Fruit fly (Drosophila melanogaster) whole organism, embryonic: Measurements from ENCODE around the gene saturn.
A peak's percentile ranks its signal among the peaks of the same experiment; 100 is the strongest.

Experiments used
- CG10321 ChIP-seq: fragments of 200-800 bp; sonication (Bioruptor generic); IDR thresholded peaks from 2 replicates; pipeline ENCODE4 v1.3.6; 2022; ENCODE audit warnings: missing biosample characterization, missing genetic modification characterization
- CG10366 ChIP-seq: fragments of 200-800 bp; sonication (Bioruptor generic); IDR thresholded peaks from 2 replicates; pipeline ENCODE4 v1.3.6; 2022; ENCODE audit warnings: missing biosample characterization, missing genetic modification characterization
- CG11696 ChIP-seq: fragments of 200-800 bp; sonication (Bioruptor generic); IDR thresholded peaks from 2 replicates; pipeline ENCODE4 v1.3.6; 2022; ENCODE audit warnings: missing biosample characterization, missing genetic modification characterization
- CG12391 ChIP-seq: fragments of 200-800 bp; sonication (Bioruptor generic); optimal IDR thresholded peaks from 3 replicates; lab custom pipeline; 2018; ENCODE audit warnings: missing biosample characterization, mild to moderate bottlenecking, missing genetic modification characterization, moderate library complexity
- CG14860 ChIP-seq: fragments of 200-800 bp; sonication (Bioruptor generic); IDR thresholded peaks from 3 replicates; pipeline ENCODE4 v1.3.6; 2022; ENCODE audit warnings: missing biosample characterization, missing genetic modification characterization; ENCODE audit not compliant: partially characterized antibody
- CG17328 ChIP-seq: fragments of 200-800 bp; sonication (Bioruptor generic); IDR thresholded peaks from 2 replicates; pipeline ENCODE4 v1.3.6; 2022; ENCODE audit warnings: missing biosample characterization, missing genetic modification characterization
- CG18011 ChIP-seq: fragments of 200-800 bp; sonication (Bioruptor generic); optimal IDR thresholded peaks from 2 replicates; lab custom pipeline; 2017; ENCODE audit warnings: missing biosample characterization, missing genetic modification characterization, mild to moderate bottlenecking, moderate library complexity, missing genotype
- CG32767 ChIP-seq: fragments of 200-800 bp; sonication (Bioruptor generic); IDR thresholded peaks from 2 replicates; pipeline ENCODE4 v1.3.6; 2022; ENCODE audit warnings: missing biosample characterization, missing genetic modification characterization
- CG33213 ChIP-seq: fragments of 200-800 bp; sonication (Bioruptor generic); optimal IDR thresholded peaks from 3 replicates; lab custom pipeline; 2016; ENCODE audit warnings: missing biosample characterization, missing genetic modification characterization
- CG33557 ChIP-seq: fragments of 200-800 bp; sonication (Bioruptor generic); optimal IDR thresholded peaks from 2 replicates; lab custom pipeline; 2019; ENCODE audit warnings: missing biosample characterization, mild to moderate bottlenecking, missing genetic modification characterization, moderate library complexity
- CG34376 ChIP-seq: fragments of 200-800 bp; sonication (Bioruptor generic); optimal IDR thresholded peaks from 2 replicates; lab custom pipeline; 2018; ENCODE audit warnings: missing biosample characterization, mild to moderate bottlenecking, missing genetic modification characterization
- CG4404 ChIP-seq: fragments of 200-800 bp; sonication (Bioruptor generic); IDR thresholded peaks from 2 replicates; pipeline ENCODE4 v1.3.6; 2022; ENCODE audit warnings: missing biosample characterization, missing genetic modification characterization
- CG4707 ChIP-seq: fragments of 200-800 bp; sonication (Bioruptor generic); optimal IDR thresholded peaks from 2 replicates; lab custom pipeline; 2018; ENCODE audit warnings: missing biosample characterization, mild to moderate bottlenecking, missing genetic modification characterization, moderate library complexity
- CG7271 ChIP-seq: fragments of 200-800 bp; sonication (Bioruptor generic); optimal IDR thresholded peaks from 2 replicates; lab custom pipeline; 2018; ENCODE audit warnings: missing biosample characterization, mild to moderate bottlenecking, missing genetic modification characterization, moderate library complexity
- CG7357 ChIP-seq: fragments of 200-800 bp; sonication (Bioruptor generic); IDR thresholded peaks from 3 replicates; pipeline ENCODE4 v1.3.6; 2022; ENCODE audit warnings: missing biosample characterization, missing genetic modification characterization
- CG7928 ChIP-seq: fragments of 200-800 bp; sonication (Bioruptor generic); optimal IDR thresholded peaks from 2 replicates; lab custom pipeline; 2017; ENCODE audit warnings: missing biosample characterization, mild to moderate bottlenecking, missing genetic modification characterization
- CG7963 ChIP-seq: fragments of 200-800 bp; sonication (Bioruptor generic); IDR thresholded peaks from 3 replicates; pipeline ENCODE4 v1.3.6; 2022; ENCODE audit warnings: missing biosample characterization, missing genetic modification characterization; ENCODE audit not compliant: partially characterized antibody
- CG8944 ChIP-seq: fragments of 200-800 bp; sonication (Bioruptor generic); optimal IDR thresholded peaks from 3 replicates; lab custom pipeline; 2016; ENCODE audit warnings: missing biosample characterization, missing genetic modification characterization
- CoRest ChIP-seq: fragments of 200-800 bp; sonication (Bioruptor generic); optimal IDR thresholded peaks from 3 replicates; lab custom pipeline; 2018; ENCODE audit warnings: missing biosample characterization, mild to moderate bottlenecking, missing genetic modification characterization, moderate library complexity
- H2.0 ChIP-seq: fragments of 200-800 bp; sonication (Bioruptor generic); IDR thresholded peaks from 2 replicates; pipeline ENCODE4 v1.3.6; 2022; ENCODE audit warnings: missing biosample characterization, missing genetic modification characterization
- HLH4C ChIP-seq: fragments of 200-800 bp; sonication (Bioruptor generic); IDR thresholded peaks from 3 replicates; pipeline ENCODE4 v1.3.6; 2022; ENCODE audit warnings: missing biosample characterization, missing genetic modification characterization; ENCODE audit not compliant: partially characterized antibody
- HmgZ ChIP-seq: fragments of 200-800 bp; sonication (Bioruptor generic); optimal IDR thresholded peaks from 2 replicates; lab custom pipeline; 2018; ENCODE audit warnings: missing biosample characterization, mild to moderate bottlenecking, missing genetic modification characterization
- Max ChIP-seq: fragments of 200-800 bp; sonication (Bioruptor generic); optimal IDR thresholded peaks from 2 replicates; lab custom pipeline; 2016; ENCODE audit warnings: missing biosample characterization, mild to moderate bottlenecking, missing genetic modification characterization
- Opbp ChIP-seq: fragments of 200-800 bp; sonication (Bioruptor generic); IDR thresholded peaks from 3 replicates; pipeline ENCODE4 v1.3.6; 2022; ENCODE audit warnings: missing biosample characterization, missing genetic modification characterization; ENCODE audit not compliant: partially characterized antibody
- Pdp1 ChIP-seq, 2 experiments: fragments of 200-800 bp; sonication (Bioruptor generic); optimal IDR thresholded peaks; 3 replicates each; lab custom pipeline; 2016; ENCODE audit warnings: missing biosample characterization in 2 of 2, missing genetic modification characterization in 2 of 2, mild to moderate bottlenecking in 1 of 2, moderate library complexity in 1 of 2
- Poxn ChIP-seq: fragments of 200-800 bp; sonication (Bioruptor generic); IDR thresholded peaks from 2 replicates; pipeline ENCODE4 v1.3.6; 2022; ENCODE audit warnings: missing biosample characterization, missing genetic modification characterization
- Ptx1 ChIP-seq: fragments of 200-800 bp; sonication (Bioruptor generic); IDR thresholded peaks from 2 replicates; pipeline ENCODE4 v1.3.6; 2022; ENCODE audit warnings: missing biosample characterization, missing genetic modification characterization
- Sin3A ChIP-seq: fragments of >200 bp; optimal IDR thresholded peaks from 2 replicates; lab custom pipeline; 2018
- Sox100B ChIP-seq: fragments of 200-800 bp; sonication (Bioruptor generic); optimal IDR thresholded peaks from 3 replicates; lab custom pipeline; 2018; ENCODE audit warnings: missing biosample characterization, mild to moderate bottlenecking, missing genetic modification characterization
- Sox102F ChIP-seq: fragments of 200-800 bp; sonication (Bioruptor generic); optimal IDR thresholded peaks from 2 replicates; lab custom pipeline; 2018; ENCODE audit warnings: missing biosample characterization, mild to moderate bottlenecking, missing genetic modification characterization, moderate library complexity
- Spps ChIP-seq: fragments of 200-800 bp; sonication (Bioruptor generic); optimal IDR thresholded peaks from 2 replicates; lab custom pipeline; 2018; ENCODE audit warnings: missing biosample characterization, mild to moderate bottlenecking, missing genetic modification characterization
- ap ChIP-seq: fragments of 200-800 bp; sonication (Bioruptor generic); IDR thresholded peaks from 2 replicates; pipeline ENCODE4 v1.3.6; 2022; ENCODE audit warnings: missing biosample characterization, missing genetic modification characterization
- az2 ChIP-seq: fragments of 200-800 bp; sonication (Bioruptor generic); optimal IDR thresholded peaks from 3 replicates; lab custom pipeline; 2016; ENCODE audit warnings: missing biosample characterization, missing genetic modification characterization
- dpn ChIP-seq, 2 experiments: fragments of 200-800 bp; sonication (Bioruptor generic); optimal IDR thresholded peaks; 3 replicates each; lab custom pipeline; 2016; ENCODE audit warnings: missing biosample characterization in 2 of 2, missing genetic modification characterization in 2 of 2
- eyg ChIP-seq: fragments of 200-800 bp; sonication (Bioruptor generic); optimal IDR thresholded peaks from 3 replicates; lab custom pipeline; 2016; ENCODE audit warnings: missing biosample characterization, missing genetic modification characterization
- hb ChIP-seq: fragments of 200-800 bp; sonication (Bioruptor generic); IDR thresholded peaks from 3 replicates; pipeline ENCODE4 v1.3.6; 2022; ENCODE audit warnings: missing biosample characterization, missing genetic modification characterization; ENCODE audit not compliant: partially characterized antibody
- her ChIP-seq: fragments of 200-800 bp; sonication (Bioruptor generic); optimal IDR thresholded peaks from 2 replicates; lab custom pipeline; 2016; ENCODE audit warnings: missing biosample characterization, missing genetic modification characterization
- hth ChIP-seq: fragments of >200 bp; optimal IDR thresholded peaks from 2 replicates; lab custom pipeline; 2017; ENCODE audit warnings: inconsistent platforms
- lilli ChIP-seq: fragments of 200-800 bp; sonication (Bioruptor generic); optimal IDR thresholded peaks from 3 replicates; lab custom pipeline; 2016; ENCODE audit warnings: missing biosample characterization, missing genetic modification characterization
- lola ChIP-seq, 3 experiments: fragments of >200 bp in 2 of 3; fragments of 200-800 bp in 1 of 3; sonication (Bioruptor generic) in 1 of 3; optimal IDR thresholded peaks; 2 replicates each; lab custom pipeline; 2017 to 2019; ENCODE audit warnings: missing biosample characterization in 3 of 3, missing genetic modification characterization in 3 of 3, mild to moderate bottlenecking in 1 of 3, moderate library complexity in 1 of 3
- luna ChIP-seq: fragments of 200-800 bp; sonication (Bioruptor generic); optimal IDR thresholded peaks from 2 replicates; lab custom pipeline; 2016; ENCODE audit warnings: missing biosample characterization, missing genetic modification characterization
- nau ChIP-seq: fragments of 200-800 bp; sonication (Bioruptor generic); optimal IDR thresholded peaks from 3 replicates; lab custom pipeline; 2017; ENCODE audit warnings: missing biosample characterization, mild to moderate bottlenecking, missing genetic modification characterization, missing genetic modification reagents
- org-1 ChIP-seq: fragments of 200-800 bp; sonication (Bioruptor generic); optimal IDR thresholded peaks from 2 replicates; lab custom pipeline; 2017; ENCODE audit warnings: missing biosample characterization, missing genetic modification characterization
- p53 ChIP-seq: fragments of 200-800 bp; sonication (Bioruptor generic); optimal IDR thresholded peaks from 2 replicates; lab custom pipeline; 2016; ENCODE audit warnings: missing biosample characterization, missing genetic modification characterization
- rib ChIP-seq: fragments of 200-800 bp; sonication (Bioruptor generic); IDR thresholded peaks from 2 replicates; pipeline ENCODE4 v1.3.6; 2022; ENCODE audit warnings: missing biosample characterization, missing genetic modification characterization
- shn ChIP-seq: fragments of 200-800 bp; sonication (Bioruptor generic); optimal IDR thresholded peaks from 3 replicates; lab custom pipeline; 2016; ENCODE audit warnings: missing biosample characterization, missing genetic modification characterization
- so ChIP-seq: fragments of 200-800 bp; sonication (Bioruptor generic); IDR thresholded peaks from 3 replicates; pipeline ENCODE4 v1.3.6; 2022; ENCODE audit warnings: missing biosample characterization, missing genetic modification characterization
- sob ChIP-seq: fragments of 200-800 bp; sonication (Bioruptor generic); IDR thresholded peaks from 2 replicates; pipeline ENCODE4 v1.3.6; 2022; ENCODE audit warnings: missing biosample characterization, missing genetic modification characterization
- tx ChIP-seq: fragments of 200-800 bp; sonication (Bioruptor generic); optimal IDR thresholded peaks from 2 replicates; lab custom pipeline; 2016; ENCODE audit warnings: missing biosample characterization, missing genetic modification characterization
- zfh2 ChIP-seq: fragments of 200-800 bp; sonication (Bioruptor generic); optimal IDR thresholded peaks from 2 replicates; lab custom pipeline; 2016; ENCODE audit warnings: missing biosample characterization, missing genetic modification characterization

Gene saturn

DNA sequence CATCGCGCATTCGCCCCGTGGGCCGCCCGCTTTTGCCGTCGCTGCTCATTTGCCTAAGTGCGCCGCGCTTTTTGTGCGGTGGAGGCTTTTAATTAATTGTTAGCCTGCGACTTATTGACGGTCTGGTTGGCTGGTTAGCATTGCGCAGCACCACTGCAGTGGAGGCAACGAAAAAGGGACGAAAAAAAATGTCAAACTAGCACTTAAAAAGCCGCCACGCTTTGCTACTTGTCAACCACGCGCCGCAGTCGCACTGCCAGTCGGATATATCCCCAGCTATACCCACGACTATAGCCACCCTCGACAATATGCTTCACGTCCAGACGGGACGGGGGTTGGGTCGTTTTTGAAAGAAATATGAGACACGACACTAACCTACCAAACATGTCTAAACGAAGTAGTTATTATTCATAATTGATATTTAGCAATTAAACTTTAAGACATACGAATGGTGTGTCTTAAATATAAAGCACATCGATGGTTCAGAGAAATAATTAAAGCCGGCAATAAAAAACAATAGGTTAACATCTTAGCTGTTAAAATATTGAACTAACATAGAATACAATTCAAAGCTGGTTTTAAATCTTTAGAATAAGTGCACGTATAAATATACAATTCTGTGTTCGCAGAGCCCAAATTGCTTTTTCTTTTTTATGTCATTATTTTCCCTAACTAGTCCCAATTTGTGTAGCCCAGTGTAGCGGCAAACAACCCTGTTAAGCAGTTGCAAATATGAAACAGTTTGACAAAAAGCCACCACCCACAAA, 30.8 kb upstream of the saturn start (continued):
- TF ChIP-seq HmgZ (tag; lab: Kevin White, UChicago) = no peak
- TF ChIP-seq hth (lab: Kevin White, UChicago) = no peak
- no peak for TF ChIP-seq CG33213 (GFP tag; lab: Kevin White, UChicago)
- TF ChIP-seq ap (GFP tag; lab: Robert Waterston, UW) = no peak
- peak in 1 of 2 experiments; percentile 14 for TF ChIP-seq dpn (GFP tag; optimal IDR thresholded peaks at IDR 0.05; lab: Kevin White, UChicago)
- no peak for TF ChIP-seq CG7271
- TF ChIP-seq tx (GFP tag; lab: Kevin White, UChicago) = no peak
- peak; percentile 26 for TF ChIP-seq az2 (GFP tag; lab: Kevin White, UChicago)
- no peak for TF ChIP-seq CG14860 (GFP tag; lab: Robert Waterston, UW)
- TF ChIP-seq CG4404 (GFP tag; lab: Robert Waterston, UW) = no peak
- no peak for TF ChIP-seq CG10321
- peak in 1 of 3 experiments; percentile 78 for TF ChIP-seq lola (GFP tag; optimal IDR thresholded peaks at IDR 0.05; lab: Kevin White, UChicago)
- no peak for TF ChIP-seq sob (GFP tag; lab: Robert Waterston, UW)
- TF ChIP-seq CG11696 (GFP tag; lab: Robert Waterston, UW) = no peak
- peak; percentile 44 for TF ChIP-seq CG33557 (GFP tag; lab: Kevin White, UChicago)
- no peak for TF ChIP-seq shn (GFP tag; lab: Kevin White, UChicago)
- TF ChIP-seq CG7357 (GFP tag; lab: Robert Waterston, UW) = no peak
- no peak for TF ChIP-seq her
- TF ChIP-seq org-1 (GFP tag; lab: Kevin White, UChicago) = peak; percentile 45
- TF ChIP-seq CG17328 (GFP tag; lab: Robert Waterston, UW) = no peak
- TF ChIP-seq CG18011 = no peak
- TF ChIP-seq CoRest = peak; percentile 69
- no peak for TF ChIP-seq H2.0
- TF ChIP-seq p53 (GFP tag; lab: Kevin White, UChicago) = no peak
- no peak for TF ChIP-seq CG32767 (GFP tag; lab: Robert Waterston, UW)
- TF ChIP-seq hb (GFP tag; lab: Robert Waterston, UW) = no peak
- TF ChIP-seq Spps = peak; percentile 47
- TF ChIP-seq so (GFP tag; lab: Robert Waterston, UW) = no peak
- TF ChIP-seq CG7928 (GFP tag; lab: Kevin White, UChicago) = no peak
- no peak for TF ChIP-seq luna
- TF ChIP-seq Ptx1 (GFP tag; lab: Robert Waterston, UW) = no peak
- peak; percentile 49 for TF ChIP-seq Sox102F (GFP tag; lab: Kevin White, UChicago)
- TF ChIP-seq Sin3A (lab: Kevin White, UChicago) = no peak
- no peak for TF ChIP-seq eyg (GFP tag; lab: Kevin White, UChicago)
- TF ChIP-seq Pdp1 (GFP tag; optimal IDR thresholded peaks at IDR 0.05; lab: Kevin White, UChicago) = no peak
- TF ChIP-seq CG7963 = no peak
- no peak for TF ChIP-seq Opbp (GFP tag; lab: Robert Waterston, UW)
- no peak for TF ChIP-seq CG8944 (GFP tag; lab: Kevin White, UChicago)
- no peak for TF ChIP-seq Max (GFP tag; lab: Kevin White, UChicago)
- peak; percentile 31 for TF ChIP-seq nau
- peak; percentile 68 for TF ChIP-seq Sox100B (GFP tag; lab: Kevin White, UChicago)
- TF ChIP-seq CG4707 (GFP tag; lab: Kevin White, UChicago) = peak; percentile 10
- no peak for TF ChIP-seq HLH4C
- no peak for TF ChIP-seq rib
- no peak for TF ChIP-seq CG10366
- TF ChIP-seq zfh2 (GFP tag; lab: Kevin White, UChicago) = no peak
- TF ChIP-seq CG34376 (GFP tag; lab: Kevin White, UChicago) = no peak
- TF ChIP-seq Poxn (GFP tag; lab: Robert Waterston, UW) = no peak
- TF ChIP-seq CG12391 (tag; lab: Kevin White, UChicago) = peak; percentile 57
- no peak for TF ChIP-seq lilli
